Fruit fly (Drosophila melanogaster): ENCODE data around the gene RhoGAP16F.

The RhoGAP16F gene

DNA sequence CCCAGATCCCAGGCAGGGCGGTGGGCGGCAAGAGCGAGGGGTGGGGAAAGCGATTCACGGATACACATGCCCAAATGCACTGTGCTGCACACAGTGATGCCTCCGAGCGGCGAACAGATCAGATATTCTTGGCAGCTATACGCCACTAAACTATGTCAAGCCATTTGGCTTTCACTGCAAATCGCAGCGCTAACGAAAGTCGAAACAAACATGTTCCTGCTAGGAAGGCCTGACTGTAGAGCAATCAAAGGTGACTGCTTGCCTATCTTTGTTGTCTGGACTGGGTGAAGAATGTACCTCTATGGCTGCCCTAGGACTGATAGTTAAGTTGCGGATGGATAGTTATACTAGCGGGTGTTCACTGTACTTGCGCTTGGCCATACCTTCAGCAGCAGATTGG lies 43.1 kb downstream of the RhoGAP16F start:
- TF ChIP-seq CG17912 (GFP tag; optimal IDR thresholded peaks at IDR 0.05) = no peak
- no peak for TF ChIP-seq gcm (GFP tag; optimal IDR thresholded peaks at IDR 0.05)
- TF ChIP-seq CG7928 (GFP tag; optimal IDR thresholded peaks at IDR 0.05) = no peak
- no peak for TF ChIP-seq prd (optimal IDR thresholded peaks at IDR 0.05)
- peak; percentile 34; the same call in 1 of the 3 replicates for TF ChIP-seq prd (GFP tag; IDR thresholded peaks at IDR 0.05)
- TF ChIP-seq btn (GFP tag; optimal IDR thresholded peaks at IDR 0.05) = no peak
- 0 out of 3 replicates have a peak, but pooled peaks have one; percentile 19 for TF ChIP-seq CG7357 (GFP tag; IDR thresholded peaks at IDR 0.05)
- no peak for TF ChIP-seq unc-4 (GFP tag; IDR thresholded peaks at IDR 0.05; ENCODE audit: partially characterized antibody)
- TF ChIP-seq Oli (tag; optimal IDR thresholded peaks at IDR 0.05) = peak; percentile 15
- TF ChIP-seq ci (GFP tag; IDR thresholded peaks at IDR 0.05) = 0 out of 3 replicates have a peak, but pooled peaks have one; percentile 46
- TF ChIP-seq trem (tag; optimal IDR thresholded peaks at IDR 0.05) = no peak
- peak; percentile 44; the same call in 2 of the 3 replicates for TF ChIP-seq row (GFP tag; IDR thresholded peaks at IDR 0.05)
- no peak for TF ChIP-seq CG8924 (tag; optimal IDR thresholded peaks at IDR 0.05)
- no peak for TF ChIP-seq pho (GFP tag; optimal IDR thresholded peaks at IDR 0.05)
- peak; percentile 36; the same call in 1 of the 2 replicates for TF ChIP-seq Ptx1 (GFP tag; IDR thresholded peaks at IDR 0.05)
- peak; percentile 11 for TF ChIP-seq CG9609 (GFP tag; optimal IDR thresholded peaks at IDR 0.05)
- TF ChIP-seq Gug (GFP tag; IDR thresholded peaks at IDR 0.05) = no peak
- no peak for TF ChIP-seq stc (GFP tag; IDR thresholded peaks at IDR 0.05)
- TF ChIP-seq so (GFP tag; IDR thresholded peaks at IDR 0.05) = 0 out of 3 replicates have a peak, but pooled peaks have one; percentile 12
- 0 out of 3 replicates have a peak, but pooled peaks have one; percentile 29 for TF ChIP-seq ken (GFP tag; IDR thresholded peaks at IDR 0.05)
- no peak for TF ChIP-seq chn (GFP tag; optimal IDR thresholded peaks at IDR 0.05)
- TF ChIP-seq CG11560 (tag; IDR thresholded peaks at IDR 0.05) = peak; percentile 30; the same call in 1 of the 3 replicates
- TF ChIP-seq esg (GFP tag; conservative IDR thresholded peaks at IDR 0.05) = 0 out of 2 replicates have a peak, but pooled peaks have one; percentile 13
- TF ChIP-seq en (GFP tag; optimal IDR thresholded peaks at IDR 0.05) = no peak
- no peak for TF ChIP-seq CG16863 (GFP tag; optimal IDR thresholded peaks at IDR 0.05)
- no peak for TF ChIP-seq CG10959 (GFP tag; IDR thresholded peaks at IDR 0.05)
- peak; percentile 26 for TF ChIP-seq Sox102F (GFP tag; optimal IDR thresholded peaks at IDR 0.05)
- TF ChIP-seq NfI (GFP tag; optimal IDR thresholded peaks at IDR 0.05) = no peak
- no peak for TF ChIP-seq CG1647 (GFP tag; optimal IDR thresholded peaks at IDR 0.05)
- TF ChIP-seq CG11093 (GFP tag; IDR thresholded peaks at IDR 0.05) = peak; percentile 27; the same call in 1 of the 3 replicates
- TF ChIP-seq CkIIα-i1 (GFP tag; IDR thresholded peaks at IDR 0.05) = no peak
- no peak for TF ChIP-seq gt (GFP tag; IDR thresholded peaks at IDR 0.05)
- no peak for TF ChIP-seq CG12236 (GFP tag; optimal IDR thresholded peaks at IDR 0.05)
- no peak for TF ChIP-seq Dip2 (GFP tag; IDR thresholded peaks at IDR 0.05)
- TF ChIP-seq mld (GFP tag; IDR thresholded peaks at IDR 0.05; ENCODE audit: partially characterized antibody) = no peak
- peak; percentile 24 for TF ChIP-seq CG17359 (tag; optimal IDR thresholded peaks at IDR 0.05)
- peak; percentile 39 for TF ChIP-seq CG1603 (tag; optimal IDR thresholded peaks at IDR 0.05)
- TF ChIP-seq CG1792 (GFP tag; optimal IDR thresholded peaks at IDR 0.05) = no peak
- TF ChIP-seq sim (GFP tag; IDR thresholded peaks at IDR 0.05) = no peak
- no peak for TF ChIP-seq cwo (GFP tag; optimal IDR thresholded peaks at IDR 0.05)
- no peak for TF ChIP-seq CG7372 (GFP tag; IDR thresholded peaks at IDR 0.05)
- no peak for TF ChIP-seq CG12219 (GFP tag; optimal IDR thresholded peaks at IDR 0.05)
- no peak for TF ChIP-seq CG10274 (GFP tag; optimal IDR thresholded peaks at IDR 0.05)
- no peak for TF ChIP-seq CG18619 (GFP tag; optimal IDR thresholded peaks at IDR 0.05)
- TF ChIP-seq exex (tag; optimal IDR thresholded peaks at IDR 0.05) = no peak
- TF ChIP-seq dysf (GFP tag; IDR thresholded peaks at IDR 0.05) = 0 out of 3 replicates have a peak, but pooled peaks have one; percentile 25
- no peak for TF ChIP-seq tna (GFP tag; IDR thresholded peaks at IDR 0.05; ENCODE audit: partially characterized antibody)
- peak; percentile 7 for TF ChIP-seq Myb (GFP tag; optimal IDR thresholded peaks at IDR 0.05)
- TF ChIP-seq gem (tag; optimal IDR thresholded peaks at IDR 0.05) = peak; percentile 3
- no peak for TF ChIP-seq fd102C (GFP tag; optimal IDR thresholded peaks at IDR 0.05)
- TF ChIP-seq CG42726 (GFP tag; IDR thresholded peaks at IDR 0.05; ENCODE audit: partially characterized antibody) = no peak

All from whole organism, embryonic.